Worm (Caenorhabditis elegans) whole organism, young adult: ENCODE measurements around the gene Y76A2B.4.

Experiments used
- B0019.2 ChIP-seq: fragments of 200-800 bp; sonication (Bioruptor generic); conservative IDR thresholded peaks from 2 replicates; pipeline ENCODE4 v1.3.6; 2022; ENCODE audit warnings: missing genetic modification reagents, missing genetic modification characterization, missing compliant biosample characterization
- B0336.3 ChIP-seq: fragments of 200-800 bp; sonication (Bioruptor generic); IDR thresholded peaks from 2 replicates; pipeline ENCODE4 v1.3.6; 2022; ENCODE audit warnings: missing genetic modification characterization, missing compliant biosample characterization
- F22D6.2 ChIP-seq: sonication (generic microtip); optimal IDR thresholded peaks from 2 replicates; lab custom pipeline; 2016; ENCODE audit warnings: mild to moderate bottlenecking, missing genetic modification characterization, missing compliant biosample characterization
- F33H1.4 ChIP-seq: fragments of 200-800 bp; sonication (Bioruptor generic); IDR thresholded peaks from 2 replicates; pipeline ENCODE4 v1.3.6; 2022; ENCODE audit warnings: missing genetic modification reagents, missing genetic modification characterization, missing compliant biosample characterization
- F37B4.10 ChIP-seq: fragments of 200-800 bp; sonication (Bioruptor generic); IDR thresholded peaks from 2 replicates; pipeline ENCODE4 v1.3.6; 2022; ENCODE audit warnings: missing genetic modification characterization, missing compliant biosample characterization
- F49E8.2 ChIP-seq: sonication (generic microtip); optimal IDR thresholded peaks from 3 replicates; lab custom pipeline; 2017; ENCODE audit warnings: missing genetic modification characterization, mild to moderate bottlenecking, missing compliant biosample characterization, antibody characterized with exemption, moderate library complexity; ENCODE audit not compliant: insufficient read depth
- K12H6.12 ChIP-seq: fragments of 200-800 bp; sonication (Bioruptor generic); optimal IDR thresholded peaks from 2 replicates; lab custom pipeline; 2018; ENCODE audit warnings: mild to moderate bottlenecking, missing genetic modification characterization, missing compliant biosample characterization
- T26A5.8 ChIP-seq: sonication (generic microtip); optimal IDR thresholded peaks from 2 replicates; lab custom pipeline; 2016; ENCODE audit warnings: missing genetic modification characterization, missing compliant biosample characterization
- Y53F4B.3 ChIP-seq: fragments of 200-800 bp; sonication (Bioruptor generic); IDR thresholded peaks from 2 replicates; pipeline ENCODE4 v1.3.6; 2022; ENCODE audit warnings: missing genetic modification reagents, missing genetic modification characterization, missing compliant biosample characterization
- Y56A3A.18 ChIP-seq: fragments of 200-800 bp; sonication (Bioruptor generic); IDR thresholded peaks from 2 replicates; pipeline ENCODE4 v1.3.6; 2022; ENCODE audit warnings: missing genetic modification reagents, missing genetic modification characterization, missing compliant biosample characterization
- aptf-2 ChIP-seq: fragments of 200-800 bp; sonication (Bioruptor generic); conservative IDR thresholded peaks from 2 replicates; pipeline ENCODE4 v1.3.6; 2022; ENCODE audit warnings: missing genetic modification reagents, missing genetic modification characterization, missing compliant biosample characterization
- atf-7 ChIP-seq: sonication (generic microtip); optimal IDR thresholded peaks from 2 replicates; lab custom pipeline; 2017; ENCODE audit warnings: mild to moderate bottlenecking, missing genetic modification characterization, missing compliant biosample characterization
- attf-3 ChIP-seq: fragments of 200-800 bp; sonication (Bioruptor generic); conservative IDR thresholded peaks from 2 replicates; pipeline ENCODE4 v1.3.6; 2022; ENCODE audit warnings: missing genetic modification reagents, missing genetic modification characterization, missing compliant biosample characterization
- dpff-1 ChIP-seq: sonication (generic microtip); optimal IDR thresholded peaks from 2 replicates; lab custom pipeline; 2017; ENCODE audit warnings: mild to moderate bottlenecking, missing genetic modification characterization, missing compliant biosample characterization
- dpl-1 ChIP-seq: fragments of 150-350 bp; optimal IDR thresholded peaks from 2 replicates; lab custom pipeline; 2014; ENCODE audit warnings: missing biosample characterization, missing genetic modification reagents, missing genetic modification characterization
- egrh-3 ChIP-seq: fragments of 200-800 bp; sonication (Bioruptor generic); IDR thresholded peaks from 2 replicates; pipeline ENCODE4 v1.3.6; 2022; ENCODE audit warnings: missing genetic modification reagents, missing genetic modification characterization, missing compliant biosample characterization
- ets-4 ChIP-seq: fragments of 200-800 bp; sonication (Bioruptor generic); optimal IDR thresholded peaks from 2 replicates; lab custom pipeline; 2018; ENCODE audit warnings: mild to moderate bottlenecking, missing genetic modification characterization, missing compliant biosample characterization
- hlh-12 ChIP-seq: sonication (generic microtip); optimal IDR thresholded peaks from 2 replicates; lab custom pipeline; 2016; ENCODE audit warnings: missing genetic modification characterization, missing compliant biosample characterization
- hmg-20 ChIP-seq: fragments of 200-800 bp; sonication (Bioruptor generic); IDR thresholded peaks from 2 replicates; pipeline ENCODE4 v1.3.6; 2022; ENCODE audit warnings: missing genetic modification reagents, missing genetic modification characterization, missing compliant biosample characterization
- hrde-1 ChIP-seq: sonication (generic microtip); optimal IDR thresholded peaks from 2 replicates; lab custom pipeline; 2016; ENCODE audit warnings: missing genetic modification characterization, mild to moderate bottlenecking, missing compliant biosample characterization, moderate library complexity, missing genotype, missing genetic modification reagents, borderline replicate concordance
- let-607 ChIP-seq, 2 experiments: fragments of 200-800 bp in 1 of 2; sonication (Bioruptor generic) in 1 of 2; sonication (generic microtip) in 1 of 2; optimal IDR thresholded peaks; 2 replicates each; lab custom pipeline; 2016 to 2018; ENCODE audit warnings: mild to moderate bottlenecking in 2 of 2, missing compliant biosample characterization in 2 of 2, missing genetic modification characterization in 2 of 2, moderate library complexity in 2 of 2, missing genotype in 1 of 2
- madf-3 ChIP-seq: fragments of 200-800 bp; sonication (Bioruptor generic); IDR thresholded peaks from 2 replicates; pipeline ENCODE4 v1.3.6; 2022; ENCODE audit warnings: missing genetic modification reagents, missing genetic modification characterization, missing compliant biosample characterization
- mxl-1 ChIP-seq: sonication (generic microtip); optimal IDR thresholded peaks from 2 replicates; lab custom pipeline; 2016; ENCODE audit warnings: missing genetic modification characterization, missing compliant biosample characterization
- nfyb-1 ChIP-seq: fragments of 200-800 bp; sonication (Bioruptor generic); IDR thresholded peaks from 2 replicates; pipeline ENCODE4 v1.3.6; 2022; ENCODE audit warnings: missing genetic modification reagents, missing genetic modification characterization, missing compliant biosample characterization
- nhr-179 ChIP-seq: sonication (generic microtip); optimal IDR thresholded peaks from 2 replicates; lab custom pipeline; 2016; ENCODE audit warnings: mild to moderate bottlenecking, missing genetic modification characterization, missing compliant biosample characterization
- nhr-90 ChIP-seq: sonication (generic microtip); optimal IDR thresholded peaks from 2 replicates; lab custom pipeline; 2016; ENCODE audit warnings: missing genotype, mild to moderate bottlenecking, missing genetic modification characterization, missing compliant biosample characterization
- snpc-1.3 ChIP-seq: sonication (generic microtip); optimal IDR thresholded peaks from 2 replicates; lab custom pipeline; 2017; ENCODE audit warnings: missing genetic modification characterization, mild to moderate bottlenecking, missing compliant biosample characterization, antibody characterized with exemption, moderate library complexity, missing genotype, missing genetic modification reagents; ENCODE audit not compliant: insufficient read depth
- sptf-2 ChIP-seq: fragments of 200-800 bp; sonication (Bioruptor generic); optimal IDR thresholded peaks from 2 replicates; lab custom pipeline; 2018; ENCODE audit warnings: mild to moderate bottlenecking, missing genetic modification characterization, missing compliant biosample characterization
- tbp1 ChIP-seq: fragments of 200-800 bp; sonication (Bioruptor generic); optimal IDR thresholded peaks from 2 replicates; lab custom pipeline; 2018; ENCODE audit warnings: mild to moderate bottlenecking, missing genetic modification characterization, missing compliant biosample characterization
- unc-130 ChIP-seq: sonication (generic microtip); optimal IDR thresholded peaks from 2 replicates; lab custom pipeline; 2016; ENCODE audit warnings: missing genetic modification reagents, missing genetic modification characterization, missing compliant biosample characterization
- zfh-2 ChIP-seq: fragments of 200-800 bp; sonication (Bioruptor generic); conservative IDR thresholded peaks from 2 replicates; pipeline ENCODE4 v1.3.6; 2022; ENCODE audit warnings: missing genetic modification reagents, missing genetic modification characterization, missing compliant biosample characterization
- ztf-26 ChIP-seq: sonication (generic microtip); optimal IDR thresholded peaks from 2 replicates; lab custom pipeline; 2017; ENCODE audit warnings: missing genetic modification characterization, missing compliant biosample characterization
- ztf-28 ChIP-seq: fragments of 200-800 bp; sonication (Bioruptor generic); IDR thresholded peaks from 2 replicates; pipeline ENCODE4 v1.3.6; 2022; ENCODE audit warnings: missing genetic modification reagents, missing genetic modification characterization, missing compliant biosample characterization
- ztf-3 ChIP-seq: fragments of 200-800 bp; sonication (Bioruptor generic); optimal IDR thresholded peaks from 2 replicates; lab custom pipeline; 2018; ENCODE audit warnings: mild to moderate bottlenecking, missing genetic modification characterization, missing compliant biosample characterization

Y76A2B.4 gene

DNA sequence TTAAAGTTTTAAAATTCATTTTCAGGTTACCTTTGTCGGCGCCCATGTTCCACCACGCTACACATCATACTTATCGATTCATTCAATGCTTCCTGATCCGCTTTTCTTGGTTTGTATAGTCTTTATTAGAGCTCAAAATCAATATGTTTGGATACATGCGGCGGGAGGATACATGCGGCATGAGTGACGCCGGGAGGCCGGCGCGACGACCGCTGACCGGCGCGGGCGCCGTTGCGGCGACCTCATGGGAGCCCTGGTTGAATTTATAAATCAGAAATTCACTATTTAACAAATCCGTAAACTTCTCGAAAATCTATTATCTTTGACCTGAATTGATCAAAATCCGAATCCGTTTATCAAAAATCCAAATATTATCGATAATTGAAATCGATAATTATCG, 35.1 kb upstream of the Y76A2B.4 start:
- TF ChIP-seq F22D6.2 (tag; lab: Kevin White, UChicago): no peak
- TF ChIP-seq zfh-2: peak; percentile 80
- no peak for TF ChIP-seq atf-7 (tag; lab: Kevin White, UChicago)
- TF ChIP-seq egrh-3 (GFP tag; lab: Robert Waterston, UW): peak; percentile 18; the same call in 1 of the 2 replicates
- TF ChIP-seq nfyb-1 (GFP tag; lab: Robert Waterston, UW): no peak

DNA sequence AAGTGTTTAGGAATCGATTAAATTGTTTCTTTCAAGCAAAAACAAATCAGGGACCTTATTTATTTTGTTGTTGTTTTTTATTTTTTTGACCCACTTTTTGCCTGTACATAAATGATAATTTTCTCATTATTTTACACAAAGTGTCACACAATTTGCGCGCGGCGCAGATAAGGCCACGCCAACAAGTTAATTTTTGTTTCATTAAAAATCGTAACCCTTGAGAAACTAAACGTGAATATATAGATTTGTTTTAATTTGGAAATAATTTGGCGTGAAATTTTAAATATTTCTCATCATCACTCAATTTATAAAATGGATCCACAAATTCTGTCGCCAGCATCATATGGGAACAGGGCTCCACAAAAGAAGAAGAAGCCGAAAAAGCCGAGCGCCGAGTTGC, 34.0 kb upstream of the Y76A2B.4 start, which contains the start of gene T05D4.5:
Gene T05D4.5, plus strand, starts transcription at position 301 of the 400 bp plus-strand sequence.
- TF ChIP-seq dpff-1 (tag; lab: Kevin White, UChicago): no peak
- TF ChIP-seq attf-3: no peak
- TF ChIP-seq Y53F4B.3: no peak
- TF ChIP-seq dpl-1 (GFP tag; lab: Kevin White, UChicago): no peak
- TF ChIP-seq nhr-179: no peak
- TF ChIP-seq ets-4: no peak
- no peak for TF ChIP-seq B0336.3
- TF ChIP-seq F33H1.4 (GFP tag; lab: Robert Waterston, UW): no peak
- no peak for TF ChIP-seq aptf-2 (GFP tag; lab: Robert Waterston, UW)
- no peak for TF ChIP-seq unc-130
- TF ChIP-seq, all 124 proteins: peak for 0

DNA sequence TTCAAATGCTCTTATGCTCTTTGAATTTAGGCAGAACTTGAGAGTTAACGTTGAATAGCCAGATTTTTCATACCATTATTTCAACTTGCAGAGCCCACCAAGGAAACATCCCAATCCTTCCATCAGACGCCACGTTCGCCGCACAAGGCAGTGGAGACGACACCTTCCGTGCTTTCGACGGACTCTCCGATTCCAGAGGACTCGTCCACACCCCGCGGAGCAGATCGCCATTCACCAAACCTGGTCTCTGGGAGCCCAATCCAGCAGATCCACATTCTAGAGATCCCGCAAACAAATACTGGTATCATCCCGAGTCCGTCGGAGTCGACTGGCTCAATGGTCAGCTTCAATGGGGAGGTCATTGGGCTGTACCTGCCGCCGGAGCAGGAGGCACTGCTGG, 33.5 kb upstream of the Y76A2B.4 start:
- TF ChIP-seq aptf-2 (GFP tag; lab: Robert Waterston, UW): 0 out of 2 replicates have a peak, but pooled peaks have one; percentile 12
- TF ChIP-seq F37B4.10 (GFP tag; lab: Robert Waterston, UW): no peak
- peak; percentile 80 for TF ChIP-seq zfh-2

DNA sequence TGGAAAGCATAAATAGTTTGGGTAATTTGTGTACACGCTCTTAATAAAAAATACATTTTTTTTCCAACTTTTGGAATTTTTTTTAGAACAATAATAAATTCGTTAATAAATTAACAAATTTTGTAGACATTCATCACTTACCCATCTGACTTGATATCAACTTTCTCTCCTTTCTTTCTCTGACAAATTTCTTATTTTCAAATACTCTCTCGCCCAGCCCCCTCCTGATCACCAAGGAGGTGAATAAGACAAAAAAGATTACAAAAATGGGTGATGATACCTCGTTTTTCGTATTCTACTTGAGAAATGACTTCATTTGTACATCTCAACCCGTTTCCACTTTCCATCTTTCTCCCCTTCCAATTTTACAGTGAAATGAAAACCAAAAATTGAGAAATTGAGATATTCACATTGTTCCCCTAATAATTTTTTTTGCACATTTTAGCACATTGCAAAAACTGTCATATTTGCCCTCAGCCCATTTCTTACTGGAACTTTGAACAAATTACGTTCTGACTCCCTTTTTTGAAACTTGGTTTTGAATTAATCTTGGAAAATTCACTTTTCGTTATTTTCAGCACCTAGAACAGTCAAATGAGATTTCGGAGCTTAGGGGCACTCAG, 29.1 kb upstream of the Y76A2B.4 start, which contains the start of gene osm-7:
Gene osm-7, plus strand, starts transcription at position 573 of the 623 bp plus-strand sequence.
- no peak for TF ChIP-seq sptf-2 (GFP tag; lab: Kevin White, UChicago)
- no peak for TF ChIP-seq Y53F4B.3
- no peak for TF ChIP-seq mxl-1 (tag; lab: Kevin White, UChicago)
- TF ChIP-seq K12H6.12 (tag; lab: Kevin White, UChicago): no peak
- no peak for TF ChIP-seq ets-4
- no peak for TF ChIP-seq ztf-3
- TF ChIP-seq T26A5.8: no peak

DNA sequence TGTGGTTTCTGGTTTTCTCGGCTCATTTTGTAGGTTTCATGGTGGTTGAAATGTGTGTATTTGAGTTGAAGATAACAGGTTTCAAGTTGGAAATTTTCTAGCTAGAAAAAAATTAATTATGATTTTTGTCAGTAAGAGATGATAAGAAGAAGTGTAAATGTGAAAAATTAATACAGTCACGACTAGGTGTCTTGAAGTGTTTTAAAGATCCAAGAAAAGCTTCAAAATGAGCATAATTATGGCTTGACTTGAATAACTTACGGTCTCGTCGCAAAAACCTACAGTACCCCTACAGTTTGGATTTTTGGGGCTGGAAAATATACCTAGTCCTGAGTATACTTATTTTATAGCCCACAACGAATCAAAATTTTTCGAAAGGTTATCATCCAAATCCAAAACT, 23.8 kb upstream of the Y76A2B.4 start, which contains the start of gene exc-12:
Gene exc-12, minus strand, starts transcription at position 101 of the 400 bp plus-strand sequence.
- TF ChIP-seq let-607 (tag; optimal IDR thresholded peaks at IDR 0.05; lab: Kevin White, UChicago) (no peak), atf-7 (tag; lab: Kevin White, UChicago) (no peak), Y56A3A.18 (GFP tag; lab: Robert Waterston, UW) (no peak), F49E8.2 (tag; lab: Kevin White, UChicago) (no peak), ztf-26 (tag; lab: Kevin White, UChicago) (no peak), hmg-20 (GFP tag; lab: Robert Waterston, UW) (no peak), F33H1.4 (GFP tag; lab: Robert Waterston, UW) (no peak), madf-3 (GFP tag; lab: Robert Waterston, UW) (no peak), hrde-1 (tag; lab: Kevin White, UChicago) (no peak), B0019.2 (GFP tag; lab: Robert Waterston, UW) (no peak), ztf-28 (GFP tag; lab: Robert Waterston, UW) (no peak), nhr-90 (tag; lab: Kevin White, UChicago) (no peak), snpc-1.3 (tag; lab: Kevin White, UChicago) (no peak), hlh-12 (no peak), tbp1 (GFP tag; lab: Kevin White, UChicago) (no peak)
